Worm (Caenorhabditis elegans) whole organism, L4 larva: ENCODE data around the gene hmg-1.1.
A peak's percentile ranks its signal among the peaks of the same experiment; 100 is the strongest.

Source experiments
- daf-8 ChIP-seq: fragments of 200-800 bp; sonication (Bioruptor generic); IDR thresholded peaks from 2 replicates; pipeline ENCODE4 v1.3.6; 2022; ENCODE audit warnings: missing genetic modification characterization, missing compliant biosample characterization
- hlh-30 ChIP-seq: sonication (generic microtip); optimal IDR thresholded peaks from 2 replicates; lab custom pipeline; 2017; ENCODE audit warnings: antibody characterized with exemption, mild to moderate bottlenecking, missing genetic modification characterization, missing compliant biosample characterization; ENCODE audit not compliant: insufficient read depth
- pha-4 ChIP-seq, 2 experiments: fragments of 150-350 bp in 1 of 2; fragments of 200-800 bp in 1 of 2; sonication (Bioruptor generic) in 1 of 2; IDR thresholded peaks in 1 of 2; optimal IDR thresholded peaks in 1 of 2; 2 replicates each; pipeline versions ENCODE4 v1.3.6 to Lab custom; 2014 to 2022; ENCODE audit warnings: missing genetic modification characterization in 2 of 2, missing genetic modification reagents in 2 of 2, missing biosample characterization in 1 of 2, missing compliant biosample characterization in 1 of 2
- unc-130 ChIP-seq: sonication (generic microtip); optimal IDR thresholded peaks from 2 replicates; lab custom pipeline; 2016; ENCODE audit warnings: missing genetic modification reagents, missing genetic modification characterization, missing compliant biosample characterization
- unc-62 ChIP-seq, 3 experiments: fragments of 150-350 bp in 1 of 3; sonication (generic microtip); optimal IDR thresholded peaks in 2 of 3; peaks in 1 of 3; 1 replicate in 1 of 3; 2 replicates in 2 of 3; lab custom pipeline; 2014 to 2017; ENCODE audit warnings: missing biosample characterization in 3 of 3, missing genetic modification characterization in 3 of 3, missing genetic modification reagents in 3 of 3, missing genotype in 1 of 3
- ztf-11 ChIP-seq: fragments of 150-350 bp; optimal IDR thresholded peaks from 2 replicates; lab custom pipeline; 2014; ENCODE audit warnings: missing biosample characterization, missing genetic modification characterization

- TF ChIP-seq hlh-30 (peak; percentile 22), ztf-11 (tag; lab: Kevin White, UChicago) (no peak), unc-130 (no peak), unc-62 (GFP tag; optimal IDR thresholded peaks at IDR 0.05 in 1 of 2; lab: Kevin White, UChicago) (no peak), unc-62 (tag; optimal IDR thresholded peaks at IDR 0.05; lab: Kevin White, UChicago) (no peak), pha-4 (GFP tag; IDR thresholded peaks at IDR 0.05; lab: Robert Waterston, UW) (no peak), pha-4 (tag; optimal IDR thresholded peaks at IDR 0.05; lab: Kevin White, UChicago) (no peak), daf-8 (GFP tag; lab: Robert Waterston, UW) (no peak)
These were observed 16.6 kb upstream of the hmg-1.1 start, which contains the start of gene men-1 for ce11 chrII:14233879-14234278.
